Worm (Caenorhabditis elegans): ENCODE results near the gene C41H7.9.

DNA sequence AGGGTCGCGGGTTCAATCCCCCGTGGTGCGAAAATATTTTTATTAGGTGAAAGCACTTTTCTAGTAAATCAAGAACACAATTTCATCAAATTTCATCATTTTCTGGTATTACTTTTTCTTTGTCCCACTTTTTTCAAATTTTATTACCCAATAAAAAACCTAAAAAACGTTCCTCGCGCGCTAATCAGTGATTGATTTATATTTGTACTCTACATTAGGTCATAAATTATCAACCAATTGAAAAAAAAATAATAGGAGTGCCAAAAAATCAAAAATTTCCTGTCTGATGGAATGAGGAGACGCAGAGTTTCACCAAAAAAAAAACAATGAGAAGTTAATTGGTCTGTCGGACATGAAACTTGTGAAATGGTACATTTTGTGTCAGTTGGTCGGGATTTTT lies 12.6 kb upstream of the C41H7.9 start:
- TF ChIP-seq nhr-77 (tag; optimal IDR thresholded peaks at IDR 0.05) (no peak), nhr-11 (tag; optimal IDR thresholded peaks at IDR 0.05) (no peak), elt-2 (tag; optimal IDR thresholded peaks at IDR 0.05) (no peak), jun-1 (tag; optimal IDR thresholded peaks at IDR 0.05) (no peak)
